Worm (Caenorhabditis elegans) whole organism, L3 larva: ENCODE measurements around the gene nhr-155.

Experiments used
- daf-12 ChIP-seq: fragments of 150-350 bp; optimal IDR thresholded peaks from 2 replicates; lab custom pipeline; 2014; ENCODE audit warnings: missing biosample characterization, missing genetic modification reagents, missing genetic modification characterization
- lin-15B ChIP-seq: fragments of 150-350 bp; optimal IDR thresholded peaks from 2 replicates; lab custom pipeline; 2014; ENCODE audit warnings: missing biosample characterization, missing genetic modification characterization
- lin-39 ChIP-seq: fragments of 150-350 bp; optimal IDR thresholded peaks from 2 replicates; lab custom pipeline; 2018; ENCODE audit warnings: missing biosample characterization, missing genetic modification reagents, missing genetic modification characterization
- pqm-1 ChIP-seq: fragments of 150-350 bp; optimal IDR thresholded peaks from 2 replicates; lab custom pipeline; 2017; ENCODE audit warnings: missing biosample characterization, missing genetic modification characterization, inconsistent platforms
- sea-2 ChIP-seq: fragments of 150-350 bp; sonication (generic microtip); optimal IDR thresholded peaks from 4 replicates; lab custom pipeline; 2014; ENCODE audit warnings: missing biosample characterization, missing genetic modification reagents, missing genetic modification characterization
- tbx-2 ChIP-seq: sonication (generic microtip); optimal IDR thresholded peaks from 2 replicates; lab custom pipeline; 2016; ENCODE audit warnings: mild to moderate bottlenecking, missing genetic modification characterization, missing compliant biosample characterization

ce11 chrV:527602-528001 is 11.7 kb upstream of the nhr-155 start, which contains the start of gene srw-108:
- TF ChIP-seq lin-39, result no peak
- no peak for TF ChIP-seq lin-15B (tag; lab: Kevin White, UChicago)
- no peak for TF ChIP-seq sea-2 (GFP tag; lab: Kevin White, UChicago)
- no peak for TF ChIP-seq daf-12
- no peak for TF ChIP-seq pqm-1 (tag; lab: Kevin White, UChicago)
- no peak for TF ChIP-seq tbx-2
